Worm (Caenorhabditis elegans) whole organism, L1 larva: ENCODE data around the gene slcf-1.

Source experiments
- C16A3.4 ChIP-seq: fragments of 150-350 bp; optimal IDR thresholded peaks from 2 replicates; lab custom pipeline; 2014; ENCODE audit warnings: missing biosample characterization, missing genetic modification characterization
- Y116A8C.19 ChIP-seq: sonication (generic microtip); optimal IDR thresholded peaks from 2 replicates; lab custom pipeline; 2016; ENCODE audit warnings: missing compliant biosample characterization, missing genetic modification characterization, borderline replicate concordance
- alr-1 ChIP-seq: fragments of 200-800 bp; sonication (Bioruptor generic); optimal IDR thresholded peaks from 2 replicates; lab custom pipeline; 2018; ENCODE audit warnings: borderline replicate concordance, mild to moderate bottlenecking, missing genetic modification characterization, missing compliant biosample characterization
- aly-2 ChIP-seq: fragments of 150-350 bp; optimal IDR thresholded peaks from 2 replicates; lab custom pipeline; 2014; ENCODE audit warnings: missing biosample characterization, missing genetic modification characterization
- ama-1 ChIP-seq: fragments of 150-350 bp; optimal IDR thresholded peaks from 2 replicates; lab custom pipeline; 2014
- blmp-1 ChIP-seq: fragments of 150-350 bp; optimal IDR thresholded peaks from 2 replicates; lab custom pipeline; 2014; ENCODE audit warnings: missing biosample characterization, missing genetic modification characterization
- ceh-63 ChIP-seq: fragments of 200-800 bp; sonication (Bioruptor generic); optimal IDR thresholded peaks from 2 replicates; lab custom pipeline; 2018; ENCODE audit warnings: mild to moderate bottlenecking, missing genetic modification characterization, missing compliant biosample characterization
- ceh-8 ChIP-seq: fragments of 200-800 bp; sonication (Bioruptor generic); optimal IDR thresholded peaks from 2 replicates; lab custom pipeline; 2018; ENCODE audit warnings: mild to moderate bottlenecking, missing genetic modification characterization, moderate library complexity, missing compliant biosample characterization
- ceh-88 ChIP-seq: fragments of 200-800 bp; sonication (Bioruptor generic); IDR thresholded peaks from 2 replicates; pipeline ENCODE4 v1.3.6; 2022; ENCODE audit warnings: missing genetic modification characterization, missing compliant biosample characterization
- ceh-90 ChIP-seq: sonication (generic microtip); optimal IDR thresholded peaks from 2 replicates; lab custom pipeline; 2016; ENCODE audit warnings: missing genetic modification characterization, missing compliant biosample characterization
- ces-1 ChIP-seq: fragments of 150-350 bp; optimal IDR thresholded peaks from 2 replicates; lab custom pipeline; 2014; ENCODE audit warnings: missing biosample characterization, missing genetic modification reagents, missing genetic modification characterization
- efl-1 ChIP-seq, 4 experiments: fragments of 150-350 bp; optimal IDR thresholded peaks in 3 of 4; peaks in 1 of 4; 1 replicate in 1 of 4; 2 replicates in 3 of 4; lab custom pipeline; 2014; ENCODE audit warnings: missing biosample characterization in 2 of 4, missing genetic modification characterization in 2 of 4, missing genetic modification reagents in 2 of 4
- elt-2 ChIP-seq: sonication (generic microtip); optimal IDR thresholded peaks from 2 replicates; lab custom pipeline; 2016; ENCODE audit warnings: missing genetic modification characterization, mild to moderate bottlenecking, inconsistent platforms, missing compliant biosample characterization, missing genetic modification reagents
- fkh-10 ChIP-seq: sonication (generic microtip); optimal IDR thresholded peaks from 2 replicates; lab custom pipeline; 2017; ENCODE audit warnings: missing biosample characterization, missing genetic modification reagents, missing genetic modification characterization
- fos-1 ChIP-seq: fragments of 150-350 bp; optimal IDR thresholded peaks from 2 replicates; lab custom pipeline; 2014; ENCODE audit warnings: missing biosample characterization, missing genetic modification characterization
- grh-1 ChIP-seq: fragments of 200-800 bp; sonication (Bioruptor generic); IDR thresholded peaks from 2 replicates; pipeline ENCODE4 v1.3.6; 2022; ENCODE audit warnings: missing genetic modification reagents, missing genetic modification characterization, missing compliant biosample characterization
- hlh-17 ChIP-seq: fragments of 200-800 bp; sonication (Bioruptor generic); optimal IDR thresholded peaks from 2 replicates; lab custom pipeline; 2018; ENCODE audit warnings: missing genetic modification characterization, mild to moderate bottlenecking, missing compliant biosample characterization, moderate library complexity, borderline replicate concordance
- lin-13 ChIP-seq: fragments of 150-350 bp; optimal IDR thresholded peaks from 2 replicates; lab custom pipeline; 2014; ENCODE audit warnings: missing biosample characterization, missing genetic modification reagents, missing genetic modification characterization
- lin-14 ChIP-seq: fragments of 200-800 bp; sonication (Bioruptor generic); optimal IDR thresholded peaks from 2 replicates; lab custom pipeline; 2018; ENCODE audit warnings: mild to moderate bottlenecking, missing genetic modification characterization, moderate library complexity, missing compliant biosample characterization
- lsy-2 ChIP-seq, 2 experiments: fragments of 150-350 bp; optimal IDR thresholded peaks; 2 replicates each; lab custom pipeline; 2014; ENCODE audit warnings: missing biosample characterization in 2 of 2, missing genetic modification characterization in 2 of 2
- mdl-1 ChIP-seq, 2 experiments: fragments of 150-350 bp; optimal IDR thresholded peaks; 2 replicates each; lab custom pipeline; 2014 to 2017; ENCODE audit warnings: missing biosample characterization in 2 of 2, missing genetic modification characterization in 2 of 2, inconsistent platforms in 1 of 2
- mef-2 ChIP-seq: fragments of 150-350 bp; optimal IDR thresholded peaks from 2 replicates; lab custom pipeline; 2014; ENCODE audit warnings: missing biosample characterization, missing genetic modification characterization
- mep-1 ChIP-seq: fragments of 150-350 bp; optimal IDR thresholded peaks from 2 replicates; lab custom pipeline; 2014; ENCODE audit warnings: missing biosample characterization, missing genetic modification characterization
- nhr-11 ChIP-seq: fragments of 150-350 bp; optimal IDR thresholded peaks from 2 replicates; lab custom pipeline; 2014; ENCODE audit warnings: missing biosample characterization, missing genetic modification characterization
- nhr-12 ChIP-seq: sonication (generic microtip); optimal IDR thresholded peaks from 2 replicates; lab custom pipeline; 2017; ENCODE audit warnings: missing biosample characterization, missing genetic modification characterization
- nhr-20 ChIP-seq: sonication (generic microtip); optimal IDR thresholded peaks from 2 replicates; lab custom pipeline; 2016; ENCODE audit warnings: mild to moderate bottlenecking, missing genetic modification characterization, missing compliant biosample characterization
- nhr-237 ChIP-seq: fragments of 150-350 bp; optimal IDR thresholded peaks from 2 replicates; lab custom pipeline; 2014; ENCODE audit warnings: missing biosample characterization, missing genetic modification characterization
- nhr-28 ChIP-seq: fragments of 150-350 bp; optimal IDR thresholded peaks from 2 replicates; lab custom pipeline; 2014; ENCODE audit warnings: missing biosample characterization, missing genetic modification characterization
- nhr-76 ChIP-seq: sonication (generic microtip); optimal IDR thresholded peaks from 2 replicates; lab custom pipeline; 2017; ENCODE audit warnings: missing biosample characterization, missing genetic modification characterization
- pax-3 ChIP-seq: fragments of 200-800 bp; sonication (Bioruptor generic); optimal IDR thresholded peaks from 2 replicates; lab custom pipeline; 2018; ENCODE audit warnings: mild to moderate bottlenecking, missing genetic modification characterization, moderate library complexity, missing compliant biosample characterization
- rnt-1 ChIP-seq: sonication (generic microtip); optimal IDR thresholded peaks from 2 replicates; lab custom pipeline; 2016; ENCODE audit warnings: mild to moderate bottlenecking, missing genetic modification characterization, moderate library complexity, missing compliant biosample characterization
- snpc-4 ChIP-seq: fragments of 150-350 bp; optimal IDR thresholded peaks from 2 replicates; lab custom pipeline; 2014; ENCODE audit warnings: missing biosample characterization, missing genetic modification characterization
- swsn-7 ChIP-seq: sonication (generic microtip); optimal IDR thresholded peaks from 2 replicates; lab custom pipeline; 2016; ENCODE audit warnings: missing genetic modification characterization, missing compliant biosample characterization
- tbx-2 ChIP-seq: sonication (generic microtip); optimal IDR thresholded peaks from 2 replicates; lab custom pipeline; 2016; ENCODE audit warnings: missing genetic modification characterization, missing compliant biosample characterization
- unc-86 ChIP-seq: sonication (generic microtip); optimal IDR thresholded peaks from 2 replicates; lab custom pipeline; 2016; ENCODE audit warnings: missing genetic modification characterization, missing compliant biosample characterization
- unc-98 ChIP-seq: fragments of 200-800 bp; sonication (Bioruptor generic); IDR thresholded peaks from 2 replicates; pipeline ENCODE4 v1.3.6; 2022; ENCODE audit warnings: missing genetic modification characterization, missing compliant biosample characterization
- vab-15 ChIP-seq: sonication (generic microtip); optimal IDR thresholded peaks from 2 replicates; lab custom pipeline; 2017; ENCODE audit warnings: missing genotype, mild to moderate bottlenecking, missing genetic modification characterization, missing compliant biosample characterization

Gene slcf-1

DNA sequence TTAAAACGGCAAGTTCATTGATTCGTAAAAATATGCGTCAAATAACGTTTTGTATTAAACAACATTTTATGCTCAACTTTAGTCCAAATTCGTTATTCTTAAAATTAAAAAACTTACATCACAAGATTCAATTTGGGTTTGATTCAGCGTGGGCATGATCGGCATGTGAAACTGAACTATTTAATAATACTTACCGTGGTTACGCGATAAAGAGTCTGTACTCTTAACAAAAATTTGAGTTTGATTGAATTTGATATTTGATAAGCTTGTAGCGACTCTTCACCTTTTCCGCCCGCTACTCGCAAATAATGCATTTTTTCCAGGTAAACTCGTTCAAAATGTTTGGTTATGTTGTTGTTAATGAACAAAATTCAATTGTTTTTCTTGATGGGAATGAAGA, 4.4 kb downstream of the slcf-1 start, which contains the start of gene glo-3:
glo-3 (plus strand) TSS at position 253 of the 400 bp plus-strand sequence.
- no peak for TF ChIP-seq aly-2
- TF ChIP-seq elt-2 = peak; percentile 60

DNA sequence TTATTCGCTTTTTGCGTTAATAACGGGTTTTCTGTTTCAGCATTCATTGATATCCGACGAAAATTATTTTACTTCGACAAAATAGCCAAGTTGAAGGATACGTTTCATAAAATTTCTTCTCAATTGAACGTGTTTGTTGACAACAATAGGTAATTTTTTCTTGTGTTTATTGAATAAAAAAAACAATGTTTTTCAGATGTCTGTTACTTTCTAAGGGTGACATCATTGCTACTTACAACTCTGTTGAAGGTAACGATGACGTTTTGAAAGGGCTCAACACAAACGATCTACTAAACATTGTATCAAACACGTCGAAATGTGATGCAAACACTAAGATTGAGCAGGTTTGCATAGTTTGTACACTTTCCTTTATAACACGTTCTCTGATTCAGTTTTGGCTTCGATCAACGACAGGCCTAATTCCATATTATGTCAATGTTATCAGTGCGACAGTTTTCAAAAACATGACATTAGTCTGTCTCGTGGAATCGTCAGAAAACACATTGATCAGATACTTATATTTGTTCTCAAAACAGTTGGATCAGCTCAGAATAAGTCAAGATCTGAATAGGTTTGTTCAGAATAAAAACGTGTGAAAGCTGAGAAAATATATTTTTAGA, 5.6 kb downstream of the slcf-1 start:
- TF ChIP-seq efl-1 (optimal IDR thresholded peaks at IDR 0.05; lab: Kevin White, UChicago) = no peak
- TF ChIP-seq efl-1 (GFP tag; optimal IDR thresholded peaks at IDR 0.05 in 1 of 2; lab: Kevin White, UChicago) = peak in 1 of 2 experiments; percentile 62
- peak; percentile 2 for TF ChIP-seq elt-2
- no peak for TF ChIP-seq rnt-1
- TF ChIP-seq alr-1 = no peak
- TF ChIP-seq nhr-237 = no peak
- no peak for TF ChIP-seq nhr-76 (tag; lab: Kevin White, UChicago)
- TF ChIP-seq, all 84 proteins: peak for 2

DNA sequence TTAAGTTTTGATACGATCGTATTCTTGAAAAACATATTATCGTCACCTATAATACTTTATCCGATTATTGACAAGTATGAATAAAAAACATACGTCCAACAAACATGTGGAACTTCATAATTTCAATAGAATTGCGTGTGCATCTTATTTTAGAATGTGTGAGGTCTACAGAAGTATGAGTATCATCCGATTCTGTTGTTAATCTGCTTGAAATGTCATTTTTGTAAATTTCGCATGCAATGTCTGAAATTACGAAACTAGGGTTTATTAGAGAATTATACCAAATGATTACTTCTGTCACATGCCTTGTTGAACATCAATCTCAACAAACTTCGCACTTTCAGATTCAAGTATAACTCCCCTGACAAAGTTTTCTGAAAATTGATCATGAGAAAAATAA, 12.7 kb downstream of the slcf-1 start:
- TF ChIP-seq unc-86 (tag; lab: Kevin White, UChicago) (no peak), nhr-12 (tag; lab: Kevin White, UChicago) (no peak), blmp-1 (no peak), vab-15 (tag; lab: Kevin White, UChicago) (no peak), C16A3.4 (tag; lab: Kevin White, UChicago) (no peak), fos-1 (tag; lab: Kevin White, UChicago) (no peak), mef-2 (tag; lab: Kevin White, UChicago) (no peak)
- TF ChIP-seq, all 84 proteins: peak for 0

DNA sequence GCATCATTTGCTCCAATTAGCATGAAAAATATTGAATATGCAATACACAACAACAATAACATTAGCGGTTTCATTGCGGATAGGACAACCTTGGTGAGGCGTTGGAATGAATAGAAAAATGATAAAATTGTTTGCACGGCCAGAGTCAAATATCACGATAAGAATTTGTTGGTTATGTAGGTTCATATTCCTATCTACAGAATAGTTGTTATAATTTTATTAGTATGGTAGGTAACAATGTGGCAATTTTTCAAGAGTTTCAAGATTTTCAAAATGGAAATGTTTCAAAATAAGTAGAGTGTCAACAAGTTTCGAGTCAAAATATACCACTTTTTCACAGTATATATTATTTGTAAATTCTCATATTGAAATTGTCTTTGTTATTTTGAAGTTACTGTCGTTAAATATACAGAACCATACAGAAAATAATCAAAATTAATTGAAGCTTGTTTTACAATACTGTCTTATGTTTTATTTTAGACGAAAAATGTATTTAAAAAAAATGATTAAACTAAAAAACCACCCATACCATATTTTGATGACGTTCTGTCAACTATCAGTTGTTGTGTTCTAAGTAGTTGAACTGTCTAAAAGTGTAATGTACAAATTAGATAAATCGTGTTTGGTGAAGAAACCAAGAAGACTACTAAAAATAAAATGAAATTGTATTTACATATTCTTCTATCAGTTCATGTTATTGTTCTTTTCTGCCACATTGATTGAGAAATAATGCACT, 13.4 kb downstream of the slcf-1 start, which contains the start of the genes F59F5.3 and F59F5.4:
F59F5.3 (minus strand) TSS at position 101 of the 736 bp plus-strand sequence.
F59F5.4 (plus strand) TSS at position 686 of the 736 bp plus-strand sequence.
- TF ChIP-seq ces-1 = no peak
- peak; percentile 19 for TF ChIP-seq elt-2
- no peak for TF ChIP-seq nhr-11 (tag; lab: Kevin White, UChicago)

DNA sequence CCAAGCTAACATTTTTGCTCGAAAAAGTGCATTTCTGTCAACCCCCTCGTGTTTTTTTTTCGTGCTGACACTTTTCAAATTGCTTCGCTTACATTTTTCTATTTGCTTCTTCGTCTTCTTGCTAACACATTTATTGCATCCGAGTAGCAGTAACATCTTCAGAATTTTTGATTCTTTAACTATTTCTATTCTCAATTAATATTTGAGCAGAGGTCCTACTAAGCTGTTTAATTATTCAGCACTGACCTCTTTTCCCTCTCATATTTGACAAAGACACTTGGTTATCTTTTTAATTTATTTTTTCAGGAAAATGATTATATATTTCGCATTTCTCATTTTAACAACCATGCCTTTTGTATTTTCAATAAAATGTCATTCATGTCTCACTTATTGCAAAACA, 16.6 kb downstream of the slcf-1 start, which contains the start of gene F59F5.5:
F59F5.5 (plus strand) TSS at position 301 of the 400 bp plus-strand sequence.
- TF ChIP-seq nhr-20 (tag; lab: Kevin White, UChicago) (no peak), grh-1 (GFP tag; lab: Robert Waterston, UW) (no peak), lin-13 (no peak), tbx-2 (tag; lab: Kevin White, UChicago) (no peak), hlh-17 (GFP tag; lab: Kevin White, UChicago) (no peak), aly-2 (no peak), snpc-4 (tag; lab: Kevin White, UChicago) (no peak), lsy-2 (tag; optimal IDR thresholded peaks at IDR 0.05; lab: Kevin White, UChicago) (no peak)

DNA sequence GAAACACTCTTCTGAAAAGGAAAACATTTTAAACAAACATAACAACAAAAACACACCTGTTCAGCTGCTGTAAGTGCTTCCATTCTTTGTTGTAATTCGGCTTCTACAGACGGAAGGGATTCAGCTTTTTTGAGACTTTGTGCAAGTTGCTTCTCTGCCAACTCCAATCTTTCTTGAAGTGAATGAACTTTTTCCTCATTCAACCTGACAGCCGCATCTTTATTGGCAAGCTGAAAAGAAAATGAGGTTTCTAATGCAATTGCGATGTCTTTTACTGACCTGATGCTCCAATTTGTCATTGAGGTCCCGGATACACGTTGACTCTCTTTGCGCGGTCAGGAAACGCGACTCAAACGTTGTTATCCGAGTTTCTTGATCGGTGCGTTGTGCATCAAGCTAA, 24.0 kb downstream of the slcf-1 start:
- no peak for TF ChIP-seq tbx-2 (tag; lab: Kevin White, UChicago)
- peak; percentile 29 for TF ChIP-seq lin-14 (GFP tag; lab: Kevin White, UChicago)
- TF ChIP-seq ceh-88 (GFP tag; lab: Robert Waterston, UW) = no peak
- no peak for TF ChIP-seq nhr-28 (tag; lab: Kevin White, UChicago)
- TF ChIP-seq ces-1 = no peak
- no peak for TF ChIP-seq unc-98 (GFP tag; lab: Robert Waterston, UW)
- no peak for TF ChIP-seq mdl-1 (tag; optimal IDR thresholded peaks at IDR 0.05; lab: Kevin White, UChicago)
- TF ChIP-seq ama-1 = no peak
- TF ChIP-seq ceh-90 = no peak
- no peak for TF ChIP-seq ceh-63
- no peak for TF ChIP-seq swsn-7 (tag; lab: Kevin White, UChicago)
- no peak for TF ChIP-seq fkh-10 (GFP tag; lab: Kevin White, UChicago)
- TF ChIP-seq nhr-237 = no peak
- TF ChIP-seq efl-1 (optimal IDR thresholded peaks at IDR 0.05; lab: Kevin White, UChicago) = no peak
- peak in 1 of 2 experiments; percentile 46 for TF ChIP-seq efl-1 (GFP tag; optimal IDR thresholded peaks at IDR 0.05 in 1 of 2; lab: Kevin White, UChicago)
- TF ChIP-seq lsy-2 (tag; optimal IDR thresholded peaks at IDR 0.05; lab: Kevin White, UChicago) = no peak
- TF ChIP-seq Y116A8C.19 = no peak
- peak; percentile 52 for TF ChIP-seq ceh-8 (GFP tag; lab: Kevin White, UChicago)
- TF ChIP-seq pax-3 (tag; lab: Kevin White, UChicago) = no peak
- TF ChIP-seq mep-1 (tag; lab: Kevin White, UChicago) = no peak
